Fruit fly (Drosophila melanogaster) whole organism, embryonic: Measurements from ENCODE around the gene CG7320.

Experiments
- CG16815 ChIP-seq: fragments of 200-800 bp; sonication (Bioruptor generic); optimal IDR thresholded peaks from 3 replicates; lab custom pipeline; 2017; ENCODE audit warnings: missing biosample characterization, mild to moderate bottlenecking, missing genetic modification characterization
- Dip2 ChIP-seq: fragments of 200-800 bp; sonication (Bioruptor generic); IDR thresholded peaks from 2 replicates; pipeline ENCODE4 v1.3.6; 2022; ENCODE audit warnings: missing biosample characterization, missing genetic modification characterization
- esg ChIP-seq: fragments of 200-800 bp; sonication (Bioruptor generic); conservative IDR thresholded peaks from 2 replicates; pipeline ENCODE4 v1.3.6; 2022; ENCODE audit warnings: missing biosample characterization, missing genetic modification characterization
- hb ChIP-seq: fragments of 200-800 bp; sonication (Bioruptor generic); IDR thresholded peaks from 3 replicates; pipeline ENCODE4 v1.3.6; 2022; ENCODE audit warnings: missing biosample characterization, missing genetic modification characterization; ENCODE audit not compliant: partially characterized antibody
- so ChIP-seq: fragments of 200-800 bp; sonication (Bioruptor generic); IDR thresholded peaks from 3 replicates; pipeline ENCODE4 v1.3.6; 2022; ENCODE audit warnings: missing biosample characterization, missing genetic modification characterization
- usp ChIP-seq: fragments of >200 bp; optimal IDR thresholded peaks from 2 replicates; lab custom pipeline; 2017; ENCODE audit warnings: missing biosample characterization, missing genetic modification characterization

DNA sequence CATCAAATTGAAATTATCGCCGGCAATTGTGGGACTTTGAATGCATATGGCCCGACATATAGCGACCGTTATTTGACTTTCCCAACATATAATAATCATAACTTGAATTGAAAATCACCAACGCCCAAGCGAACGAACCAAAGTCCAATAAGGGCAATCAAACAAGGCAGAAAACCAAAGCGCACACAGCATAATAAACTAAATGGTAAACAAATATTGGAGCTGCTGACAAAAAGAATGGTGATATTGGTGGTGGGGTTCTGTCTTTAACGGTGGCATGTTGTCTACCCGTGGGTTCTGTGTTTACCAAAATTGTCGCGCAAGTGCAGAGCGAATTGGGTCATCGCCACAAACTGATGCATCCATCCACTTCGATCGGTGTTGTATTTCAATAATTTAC is 3.1 kb upstream of the CG7320 start:
- no peak for TF ChIP-seq esg (GFP tag; lab: Robert Waterston, UW)
- TF ChIP-seq hb (GFP tag; lab: Robert Waterston, UW), result no peak
- TF ChIP-seq so, result no peak
- no peak for TF ChIP-seq CG16815 (GFP tag; lab: Kevin White, UChicago)
- no peak for TF ChIP-seq Dip2 (GFP tag; lab: Robert Waterston, UW)
- no peak for TF ChIP-seq usp
